Worm (Caenorhabditis elegans) whole organism, young adult: ENCODE data around the gene F57A10.4.
"Not testable (repeated sequence)": the region's sequence is repeated elsewhere in the genome, so short reads cannot be mapped to it uniquely, and the experiment has no call there.

ENCODE experiments used
- B0035.1 ChIP-seq: sonication (generic microtip); optimal IDR thresholded peaks from 2 replicates; lab custom pipeline; 2016; ENCODE audit warnings: missing genetic modification characterization, mild to moderate bottlenecking, missing compliant biosample characterization, missing genotype, missing genetic modification reagents
- B0261.1 ChIP-seq: sonication (generic microtip); optimal IDR thresholded peaks from 2 replicates; lab custom pipeline; 2016; ENCODE audit warnings: mild to moderate bottlenecking, missing genetic modification characterization, moderate library complexity, missing compliant biosample characterization
- C06A6.2 ChIP-seq: fragments of 200-800 bp; sonication (Bioruptor generic); conservative IDR thresholded peaks from 2 replicates; pipeline ENCODE4 v1.3.6; 2022; ENCODE audit warnings: missing genetic modification characterization, missing compliant biosample characterization
- C17E4.6 ChIP-seq: fragments of 200-800 bp; sonication (Bioruptor generic); IDR thresholded peaks from 2 replicates; pipeline ENCODE4 v1.3.6; 2022; ENCODE audit warnings: missing genetic modification reagents, missing genetic modification characterization, missing compliant biosample characterization
- F10E7.11 ChIP-seq: sonication (generic microtip); optimal IDR thresholded peaks from 2 replicates; lab custom pipeline; 2017; ENCODE audit warnings: mild to moderate bottlenecking, missing genetic modification characterization, moderate library complexity, missing compliant biosample characterization
- F22D6.2 ChIP-seq: sonication (generic microtip); optimal IDR thresholded peaks from 2 replicates; lab custom pipeline; 2016; ENCODE audit warnings: mild to moderate bottlenecking, missing genetic modification characterization, missing compliant biosample characterization
- T07F8.4 ChIP-seq: sonication (generic microtip); optimal IDR thresholded peaks from 2 replicates; lab custom pipeline; 2016; ENCODE audit warnings: mild to moderate bottlenecking, missing genetic modification characterization, moderate library complexity, missing compliant biosample characterization
- Y53G8AR.9 ChIP-seq: fragments of 200-800 bp; sonication (Bioruptor generic); conservative IDR thresholded peaks from 2 replicates; pipeline ENCODE4 v1.3.6; 2022; ENCODE audit warnings: missing genetic modification reagents, missing genetic modification characterization, missing compliant biosample characterization
- Y67H2A.10 ChIP-seq: fragments of 200-800 bp; sonication (Bioruptor generic); conservative IDR thresholded peaks from 2 replicates; pipeline ENCODE4 v1.3.6; 2022; ENCODE audit warnings: missing genetic modification reagents, missing genetic modification characterization, missing compliant biosample characterization
- Y79H2A.3 ChIP-seq: fragments of 200-800 bp; sonication (Bioruptor generic); conservative IDR thresholded peaks from 2 replicates; pipeline ENCODE4 v1.3.6; 2022; ENCODE audit warnings: missing genetic modification reagents, missing genetic modification characterization, missing compliant biosample characterization
- aptf-3 ChIP-seq: fragments of 200-800 bp; sonication (Bioruptor generic); IDR thresholded peaks from 2 replicates; pipeline ENCODE4 v1.3.6; 2022; ENCODE audit warnings: missing genetic modification characterization, missing compliant biosample characterization
- atf-7 ChIP-seq: sonication (generic microtip); optimal IDR thresholded peaks from 2 replicates; lab custom pipeline; 2017; ENCODE audit warnings: mild to moderate bottlenecking, missing genetic modification characterization, missing compliant biosample characterization
- athp-1 ChIP-seq: sonication (generic microtip); optimal IDR thresholded peaks from 2 replicates; lab custom pipeline; 2017; ENCODE audit warnings: mild to moderate bottlenecking, missing genetic modification characterization, missing compliant biosample characterization
- attf-6 ChIP-seq: fragments of 200-800 bp; sonication (Bioruptor generic); IDR thresholded peaks from 2 replicates; pipeline ENCODE4 v1.3.6; 2022; ENCODE audit warnings: missing genetic modification reagents, missing genetic modification characterization, missing compliant biosample characterization
- bed-1 ChIP-seq: fragments of 200-800 bp; sonication (Bioruptor generic); IDR thresholded peaks from 2 replicates; pipeline ENCODE4 v1.3.6; 2022; ENCODE audit warnings: missing genetic modification reagents, missing genetic modification characterization, missing compliant biosample characterization
- bed-2 ChIP-seq: fragments of 200-800 bp; sonication (Bioruptor generic); IDR thresholded peaks from 2 replicates; pipeline ENCODE4 v1.3.6; 2022; ENCODE audit warnings: missing genetic modification reagents, missing genetic modification characterization, missing compliant biosample characterization
- ccch-3 ChIP-seq: fragments of 200-800 bp; sonication (Bioruptor generic); optimal IDR thresholded peaks from 2 replicates; lab custom pipeline; 2018; ENCODE audit warnings: mild to moderate bottlenecking, missing genetic modification characterization, missing compliant biosample characterization
- ceh-58 ChIP-seq: fragments of 200-800 bp; sonication (Bioruptor generic); IDR thresholded peaks from 2 replicates; pipeline ENCODE4 v1.3.6; 2022; ENCODE audit warnings: missing genetic modification characterization, missing compliant biosample characterization
- ceh-79 ChIP-seq: sonication (generic microtip); optimal IDR thresholded peaks from 2 replicates; lab custom pipeline; 2017; ENCODE audit warnings: mild to moderate bottlenecking, missing genetic modification characterization, missing compliant biosample characterization
- die-1 ChIP-seq: sonication (generic microtip); optimal IDR thresholded peaks from 2 replicates; lab custom pipeline; 2016; ENCODE audit warnings: missing genotype, mild to moderate bottlenecking, missing genetic modification characterization, missing compliant biosample characterization
- dox-1 ChIP-seq: fragments of 200-800 bp; sonication (Bioruptor generic); IDR thresholded peaks from 2 replicates; pipeline ENCODE4 v1.3.6; 2022; ENCODE audit warnings: missing genetic modification reagents, missing genetic modification characterization, missing compliant biosample characterization
- egl-44 ChIP-seq: fragments of 200-800 bp; sonication (Bioruptor generic); IDR thresholded peaks from 2 replicates; pipeline ENCODE4 v1.3.6; 2022; ENCODE audit warnings: missing genetic modification reagents, missing genetic modification characterization, missing compliant biosample characterization
- ekl-4 ChIP-seq: fragments of 200-800 bp; sonication (Bioruptor generic); IDR thresholded peaks from 2 replicates; pipeline ENCODE4 v1.3.6; 2022; ENCODE audit warnings: missing genetic modification reagents, missing genetic modification characterization, missing compliant biosample characterization
- nhr-120 ChIP-seq: fragments of 200-800 bp; sonication (Bioruptor generic); IDR thresholded peaks from 2 replicates; pipeline ENCODE4 v1.3.6; 2022; ENCODE audit warnings: missing genetic modification characterization, missing compliant biosample characterization
- nhr-179 ChIP-seq: sonication (generic microtip); optimal IDR thresholded peaks from 2 replicates; lab custom pipeline; 2016; ENCODE audit warnings: mild to moderate bottlenecking, missing genetic modification characterization, missing compliant biosample characterization
- nhr-27 ChIP-seq: fragments of 200-800 bp; sonication (Bioruptor generic); optimal IDR thresholded peaks from 2 replicates; lab custom pipeline; 2018; ENCODE audit warnings: mild to moderate bottlenecking, missing genetic modification characterization, moderate library complexity, missing compliant biosample characterization
- nhr-80 ChIP-seq: sonication (generic microtip); optimal IDR thresholded peaks from 2 replicates; lab custom pipeline; 2016; ENCODE audit warnings: missing genetic modification characterization, missing compliant biosample characterization
- rcor-1 ChIP-seq: fragments of 200-800 bp; sonication (Bioruptor generic); IDR thresholded peaks from 2 replicates; pipeline ENCODE4 v1.3.6; 2022; ENCODE audit warnings: missing genetic modification reagents, missing genetic modification characterization, missing compliant biosample characterization
- sdz-38 ChIP-seq: sonication (generic microtip); optimal IDR thresholded peaks from 2 replicates; lab custom pipeline; 2016; ENCODE audit warnings: missing genotype, missing genetic modification characterization, missing compliant biosample characterization
- snpc-1.1 ChIP-seq: sonication (generic microtip); optimal IDR thresholded peaks from 2 replicates; lab custom pipeline; 2017; ENCODE audit warnings: missing genetic modification characterization, mild to moderate bottlenecking, missing compliant biosample characterization, antibody characterized with exemption, moderate library complexity, missing genotype, missing genetic modification reagents; ENCODE audit not compliant: insufficient read depth
- snpc-4 ChIP-seq, 5 experiments: fragments of 150-350 bp in 1 of 5; sonication (generic microtip) in 4 of 5; optimal IDR thresholded peaks; 2 replicates each; lab custom pipeline; 2014 to 2018; ENCODE audit warnings: missing genetic modification characterization in 5 of 5, missing biosample characterization in 3 of 5, antibody characterized with exemption in 2 of 5, mild to moderate bottlenecking in 2 of 5, missing compliant biosample characterization in 2 of 5, missing genotype in 2 of 5, moderate library complexity in 2 of 5, missing genetic modification reagents in 1 of 5
- unc-62 ChIP-seq: fragments of 150-350 bp; optimal IDR thresholded peaks from 2 replicates; lab custom pipeline; 2014; ENCODE audit warnings: missing biosample characterization, missing genetic modification reagents, missing genetic modification characterization
- zfh-2 ChIP-seq: fragments of 200-800 bp; sonication (Bioruptor generic); conservative IDR thresholded peaks from 2 replicates; pipeline ENCODE4 v1.3.6; 2022; ENCODE audit warnings: missing genetic modification reagents, missing genetic modification characterization, missing compliant biosample characterization
- zim-3 ChIP-seq: sonication (generic microtip); optimal IDR thresholded peaks from 2 replicates; lab custom pipeline; 2017; ENCODE audit warnings: mild to moderate bottlenecking, missing genetic modification characterization, moderate library complexity, missing compliant biosample characterization
- ztf-3 ChIP-seq: fragments of 200-800 bp; sonication (Bioruptor generic); optimal IDR thresholded peaks from 2 replicates; lab custom pipeline; 2018; ENCODE audit warnings: mild to moderate bottlenecking, missing genetic modification characterization, missing compliant biosample characterization
- ztf-6 ChIP-seq: fragments of 200-800 bp; sonication (Bioruptor generic); IDR thresholded peaks from 2 replicates; pipeline ENCODE4 v1.3.6; 2022; ENCODE audit warnings: missing genetic modification reagents, missing genetic modification characterization, missing compliant biosample characterization

The F57A10.4 gene

ce11 chrV:15750130-15750529 lies 19.1 kb upstream of the F57A10.4 start, which contains the start of gene str-6 (continued):
- TF ChIP-seq aptf-3 (GFP tag; lab: Robert Waterston, UW) (no peak), B0261.1 (tag; lab: Kevin White, UChicago) (no peak), sdz-38 (tag; lab: Kevin White, UChicago) (no peak), die-1 (tag; lab: Kevin White, UChicago) (no peak)

ce11 chrV:15752049-15752448 lies 17.2 kb upstream of the F57A10.4 start, which contains the start of gene str-43:
str-43 (minus strand) TSS chrV:15752149.
- TF ChIP-seq athp-1 (tag; lab: Kevin White, UChicago) (no peak), nhr-179 (tag; lab: Kevin White, UChicago) (no peak), ztf-3 (GFP tag; lab: Kevin White, UChicago) (no peak), rcor-1 (GFP tag; lab: Robert Waterston, UW) (no peak), bed-2 (GFP tag; lab: Robert Waterston, UW) (no peak), F10E7.11 (no peak), Y79H2A.3 (GFP tag; lab: Robert Waterston, UW) (no peak), C06A6.2 (GFP tag; lab: Robert Waterston, UW) (no peak), unc-62 (GFP tag; lab: Kevin White, UChicago) (no peak), ekl-4 (GFP tag; lab: Robert Waterston, UW) (no peak), snpc-4 (GFP tag; optimal IDR thresholded peaks at IDR 0.05; lab: Kevin White, UChicago) (no peak), snpc-4 (tag; optimal IDR thresholded peaks at IDR 0.05; lab: Kevin White, UChicago) (no peak), ztf-6 (no peak), zfh-2 (GFP tag; lab: Robert Waterston, UW) (no peak), nhr-120 (GFP tag; lab: Robert Waterston, UW) (no peak), nhr-27 (tag; lab: Kevin White, UChicago) (no peak)

ce11 chrV:15752941-15753340 lies 16.3 kb upstream of the F57A10.4 start, which contains the start of gene str-5:
str-5 (plus strand) TSS chrV:15753241.
- not testable (repeated sequence) for TF ChIP-seq ccch-3; bed-1 (GFP tag; lab: Robert Waterston, UW); die-1 (tag; lab: Kevin White, UChicago)

ce11 chrV:15754731-15755130 lies 14.5 kb upstream of the F57A10.4 start, which contains the start of gene str-8:
str-8 (plus strand) TSS chrV:15755031.
- not testable (repeated sequence) for TF ChIP-seq attf-6 (GFP tag; lab: Robert Waterston, UW); ceh-79; unc-62 (GFP tag; lab: Kevin White, UChicago)

- TF ChIP-seq F22D6.2 (tag; lab: Kevin White, UChicago) = no peak
- no peak for TF ChIP-seq B0035.1 (tag; lab: Kevin White, UChicago)
- no peak for TF ChIP-seq egl-44 (GFP tag; lab: Robert Waterston, UW)
- no peak for TF ChIP-seq ceh-58
- TF ChIP-seq Y67H2A.10 = no peak
- TF ChIP-seq zim-3 (tag; lab: Kevin White, UChicago) = no peak
- TF ChIP-seq, all 124 proteins: peak for 0
These were observed 11.6 kb upstream of the F57A10.4 start for ce11 chrV:15757645-15758044.

ce11 chrV:15758449-15758848 lies 10.8 kb upstream of the F57A10.4 start, which contains the start of gene str-9:
str-9 (plus strand) TSS chrV:15758749.
- TF ChIP-seq Y53G8AR.9 (GFP tag; lab: Robert Waterston, UW) (no peak), B0035.1 (tag; lab: Kevin White, UChicago) (no peak), C17E4.6 (GFP tag; lab: Robert Waterston, UW) (no peak), snpc-1.1 (tag; lab: Kevin White, UChicago) (no peak), atf-7 (tag; lab: Kevin White, UChicago) (no peak), T07F8.4 (tag; lab: Kevin White, UChicago) (no peak), dox-1 (GFP tag; lab: Robert Waterston, UW) (no peak), nhr-80 (tag; lab: Kevin White, UChicago) (no peak)
